Fruit fly (Drosophila melanogaster) whole organism, prepupa: Measurements from ENCODE around the gene ND-15.

ENCODE experiments used
- Blimp-1 ChIP-seq: fragments of 200-800 bp; sonication (Bioruptor generic); optimal IDR thresholded peaks from 3 replicates; lab custom pipeline; 2017; ENCODE audit warnings: missing biosample characterization, missing genetic modification characterization, mild to moderate bottlenecking, moderate library complexity, missing genetic modification reagents
- CG10631 ChIP-seq: fragments of 200-800 bp; sonication (Bioruptor generic); optimal IDR thresholded peaks from 2 replicates; lab custom pipeline; 2016; ENCODE audit warnings: missing biosample characterization, missing genetic modification characterization
- CG10669 ChIP-seq: fragments of 200-800 bp; sonication (Bioruptor generic); optimal IDR thresholded peaks from 3 replicates; lab custom pipeline; 2018; ENCODE audit warnings: missing biosample characterization, mild to moderate bottlenecking, missing genetic modification characterization, moderate library complexity
- CG11294 ChIP-seq: fragments of 200-800 bp; sonication (Bioruptor generic); IDR thresholded peaks from 2 replicates; pipeline ENCODE4 v1.3.6; 2022; ENCODE audit warnings: missing biosample characterization, missing genetic modification characterization
- CG11762 ChIP-seq: fragments of 200-800 bp; sonication (Bioruptor generic); optimal IDR thresholded peaks from 3 replicates; lab custom pipeline; 2016; ENCODE audit warnings: missing biosample characterization, missing genetic modification characterization; ENCODE audit not compliant: insufficient read depth
- CG11902 ChIP-seq: fragments of 200-800 bp; sonication (Bioruptor generic); optimal IDR thresholded peaks from 3 replicates; lab custom pipeline; 2016; ENCODE audit warnings: missing biosample characterization, missing genetic modification characterization
- CG15336 ChIP-seq: fragments of 200-800 bp; sonication (Bioruptor generic); IDR thresholded peaks from 2 replicates; pipeline ENCODE4 v1.3.6; 2022; ENCODE audit warnings: missing biosample characterization, missing genetic modification characterization
- CG1621 ChIP-seq: fragments of 200-800 bp; sonication (Bioruptor generic); optimal IDR thresholded peaks from 3 replicates; lab custom pipeline; 2018; ENCODE audit warnings: missing biosample characterization, mild to moderate bottlenecking, missing genetic modification characterization
- CG16779 ChIP-seq: fragments of 200-800 bp; sonication (Bioruptor generic); optimal IDR thresholded peaks from 3 replicates; lab custom pipeline; 2017; ENCODE audit warnings: missing biosample characterization, mild to moderate bottlenecking, missing genetic modification characterization
- CG3032 ChIP-seq: fragments of 200-800 bp; optimal IDR thresholded peaks from 2 replicates; lab custom pipeline; 2019; ENCODE audit warnings: missing biosample characterization, mild to moderate bottlenecking, missing genetic modification characterization, moderate library complexity
- CG31627 ChIP-seq: fragments of 200-800 bp; sonication (Bioruptor generic); optimal IDR thresholded peaks from 3 replicates; lab custom pipeline; 2016; ENCODE audit warnings: missing biosample characterization, missing genetic modification characterization
- CG32006 ChIP-seq: fragments of 200-800 bp; sonication (Bioruptor generic); optimal IDR thresholded peaks from 3 replicates; lab custom pipeline; 2017; ENCODE audit warnings: missing biosample characterization, mild to moderate bottlenecking, missing genetic modification characterization
- CG34406 ChIP-seq: fragments of 200-800 bp; sonication (Bioruptor generic); optimal IDR thresholded peaks from 3 replicates; lab custom pipeline; 2016; ENCODE audit warnings: missing biosample characterization, missing genetic modification characterization
- CG3919 ChIP-seq: fragments of 200-800 bp; sonication (Bioruptor generic); optimal IDR thresholded peaks from 3 replicates; lab custom pipeline; 2016; ENCODE audit warnings: missing biosample characterization, missing genetic modification characterization
- CG6163 ChIP-seq: fragments of 200-800 bp; sonication (Bioruptor generic); IDR thresholded peaks from 3 replicates; pipeline ENCODE4 v1.3.6; 2022; ENCODE audit warnings: missing biosample characterization, missing genetic modification characterization
- CG6792 ChIP-seq: fragments of 200-800 bp; sonication (Bioruptor generic); optimal IDR thresholded peaks from 3 replicates; lab custom pipeline; 2016; ENCODE audit warnings: missing biosample characterization, missing genetic modification characterization
- CG6808 ChIP-seq: fragments of 200-800 bp; sonication (Bioruptor generic); optimal IDR thresholded peaks from 3 replicates; lab custom pipeline; 2017; ENCODE audit warnings: missing biosample characterization, missing genetic modification characterization, mild to moderate bottlenecking, moderate library complexity, missing genetic modification reagents
- CG7368 ChIP-seq: fragments of 200-800 bp; sonication (Bioruptor generic); optimal IDR thresholded peaks from 3 replicates; lab custom pipeline; 2016; ENCODE audit warnings: missing biosample characterization, missing genetic modification characterization
- CG8119 ChIP-seq: fragments of 200-800 bp; sonication (Bioruptor generic); IDR thresholded peaks from 3 replicates; pipeline ENCODE4 v1.3.6; 2022; ENCODE audit warnings: missing biosample characterization, missing genetic modification characterization
- CG8319 ChIP-seq: fragments of 200-800 bp; sonication (Bioruptor generic); optimal IDR thresholded peaks from 3 replicates; lab custom pipeline; 2016; ENCODE audit warnings: missing biosample characterization, missing genetic modification characterization
- CG8632 ChIP-seq: fragments of 200-800 bp; sonication (Bioruptor generic); optimal IDR thresholded peaks from 3 replicates; lab custom pipeline; 2016; ENCODE audit warnings: missing biosample characterization, missing genetic modification characterization
- Eip75B ChIP-seq: fragments of 200-800 bp; sonication (Bioruptor generic); optimal IDR thresholded peaks from 3 replicates; lab custom pipeline; 2016; ENCODE audit warnings: missing biosample characterization, missing genetic modification characterization
- Eip78C ChIP-seq: fragments of 200-800 bp; sonication (Bioruptor generic); peaks from one replicate; lab custom pipeline; 2016; ENCODE audit warnings: missing biosample characterization, missing genetic modification characterization
- Ets21C ChIP-seq: fragments of 200-800 bp; sonication (Bioruptor generic); optimal IDR thresholded peaks from 3 replicates; lab custom pipeline; 2016; ENCODE audit warnings: missing biosample characterization, missing genetic modification characterization
- Ets96B ChIP-seq: fragments of 200-800 bp; optimal IDR thresholded peaks from 2 replicates; lab custom pipeline; 2019; ENCODE audit warnings: missing biosample characterization, mild to moderate bottlenecking, missing genetic modification characterization, moderate library complexity
- Hr38 ChIP-seq: sonication (Bioruptor generic); optimal IDR thresholded peaks from 2 replicates; lab custom pipeline; 2016; ENCODE audit warnings: missing biosample characterization, missing genetic modification characterization
- Hr39 ChIP-seq: fragments of 200-800 bp; sonication (Bioruptor generic); optimal IDR thresholded peaks from 2 replicates; lab custom pipeline; 2016; ENCODE audit warnings: missing biosample characterization, missing genetic modification characterization
- Hr4 ChIP-seq: fragments of 200-800 bp; sonication (Bioruptor generic); optimal IDR thresholded peaks from 3 replicates; lab custom pipeline; 2016; ENCODE audit warnings: missing biosample characterization, missing genetic modification characterization
- Met ChIP-seq: fragments of 200-800 bp; sonication (Bioruptor generic); optimal IDR thresholded peaks from 3 replicates; lab custom pipeline; 2016; ENCODE audit warnings: missing biosample characterization, missing genetic modification characterization
- OdsH ChIP-seq: fragments of 200-800 bp; sonication (Bioruptor generic); optimal IDR thresholded peaks from 3 replicates; lab custom pipeline; 2016; ENCODE audit warnings: missing biosample characterization, missing genetic modification characterization
- Smox ChIP-seq: fragments of 200-800 bp; sonication (Bioruptor generic); optimal IDR thresholded peaks from 3 replicates; lab custom pipeline; 2016; ENCODE audit warnings: missing biosample characterization, missing genetic modification characterization
- Sox102F ChIP-seq: fragments of 200-800 bp; sonication (Bioruptor generic); optimal IDR thresholded peaks from 2 replicates; lab custom pipeline; 2016; ENCODE audit warnings: missing biosample characterization, mild to moderate bottlenecking, missing genetic modification characterization
- Sox15 ChIP-seq: fragments of 200-800 bp; sonication (Bioruptor generic); optimal IDR thresholded peaks from 3 replicates; lab custom pipeline; 2016; ENCODE audit warnings: missing biosample characterization, missing genetic modification characterization
- achi ChIP-seq: fragments of 200-800 bp; sonication (Bioruptor generic); optimal IDR thresholded peaks from 3 replicates; lab custom pipeline; 2016; ENCODE audit warnings: missing biosample characterization, missing genetic modification characterization
- acj6 ChIP-seq: fragments of 200-800 bp; sonication (Bioruptor generic); optimal IDR thresholded peaks from 3 replicates; lab custom pipeline; 2016; ENCODE audit warnings: missing biosample characterization, missing genetic modification characterization
- dsx ChIP-seq: fragments of 200-800 bp; optimal IDR thresholded peaks from 3 replicates; lab custom pipeline; 2019; ENCODE audit warnings: missing biosample characterization, mild to moderate bottlenecking, missing genetic modification characterization, moderate library complexity; ENCODE audit not compliant: poor library complexity, severe bottlenecking
- eg ChIP-seq: fragments of 200-800 bp; sonication (Bioruptor generic); IDR thresholded peaks from 3 replicates; pipeline ENCODE4 v1.3.6; 2022; ENCODE audit warnings: missing biosample characterization, missing genetic modification characterization
- esn ChIP-seq: fragments of 200-800 bp; sonication (Bioruptor generic); optimal IDR thresholded peaks from 2 replicates; lab custom pipeline; 2016; ENCODE audit warnings: missing biosample characterization, mild to moderate bottlenecking, missing genetic modification characterization, moderate library complexity
- fd59A ChIP-seq: fragments of 200-800 bp; sonication (Bioruptor generic); optimal IDR thresholded peaks from 2 replicates; lab custom pipeline; 2017; ENCODE audit warnings: missing biosample characterization, mild to moderate bottlenecking, missing genetic modification characterization, missing genetic modification reagents
- fkh ChIP-seq: fragments of 200-800 bp; sonication (Bioruptor generic); optimal IDR thresholded peaks from 3 replicates; lab custom pipeline; 2017; ENCODE audit warnings: missing biosample characterization, mild to moderate bottlenecking, missing genetic modification characterization, moderate library complexity
- net ChIP-seq: fragments of 200-800 bp; sonication (Bioruptor generic); optimal IDR thresholded peaks from 3 replicates; lab custom pipeline; 2016; ENCODE audit warnings: missing biosample characterization, missing genetic modification characterization
- pdm3 ChIP-seq: fragments of 200-800 bp; sonication (Bioruptor generic); optimal IDR thresholded peaks from 3 replicates; lab custom pipeline; 2016; ENCODE audit warnings: missing biosample characterization, missing genetic modification characterization
- spab ChIP-seq: fragments of 200-800 bp; sonication (Bioruptor generic); optimal IDR thresholded peaks from 2 replicates; lab custom pipeline; 2017; ENCODE audit warnings: missing biosample characterization, mild to moderate bottlenecking, missing genetic modification characterization, missing genetic modification reagents
- svp ChIP-seq: fragments of 200-800 bp; sonication (Bioruptor generic); peaks from one replicate; lab custom pipeline; 2016; ENCODE audit warnings: missing biosample characterization, missing genetic modification characterization
- topi ChIP-seq: fragments of 200-800 bp; sonication (Bioruptor generic); optimal IDR thresholded peaks from 3 replicates; lab custom pipeline; 2016; ENCODE audit warnings: missing biosample characterization, missing genetic modification characterization
- vri ChIP-seq: fragments of 200-800 bp; sonication (Bioruptor generic); optimal IDR thresholded peaks from 3 replicates; lab custom pipeline; 2016; ENCODE audit warnings: missing biosample characterization, mild to moderate bottlenecking, missing genetic modification characterization

Gene ND-15

DNA sequence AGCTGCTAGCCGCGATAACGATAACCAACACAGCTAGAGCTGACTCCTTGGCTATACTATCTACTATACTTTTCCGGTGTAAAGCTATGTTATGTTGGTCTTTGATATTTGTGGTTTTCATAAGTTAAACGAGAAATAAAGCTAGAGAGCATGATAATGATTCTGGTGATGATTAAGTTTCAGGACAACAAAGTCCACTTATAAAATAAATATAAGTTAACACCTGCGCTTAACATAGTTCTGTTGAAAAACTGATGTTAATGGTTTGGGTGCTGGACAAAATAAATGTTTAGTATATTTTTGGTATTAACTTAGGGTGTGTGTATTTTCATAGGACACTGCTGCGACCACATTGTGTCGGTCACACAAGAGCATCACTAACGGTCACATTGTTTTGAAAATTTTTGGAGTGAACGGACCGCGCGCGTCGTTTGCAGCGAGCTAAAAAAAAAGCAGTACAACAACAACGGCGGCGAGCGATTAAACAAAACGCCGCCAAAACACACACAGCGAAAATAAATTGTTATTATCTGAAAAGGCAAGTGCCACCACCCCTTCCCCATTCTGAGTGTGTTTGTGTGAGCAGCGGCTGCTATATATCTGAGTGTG lies 44.2 kb downstream of the ND-15 start, which contains the start of the genes CG33635 and spen (continued):
- TF ChIP-seq CG1621 (tag; lab: Kevin White, UChicago): peak; percentile 52
- TF ChIP-seq acj6 (GFP tag; lab: Kevin White, UChicago): no peak
- TF ChIP-seq CG6163: no peak
- no peak for TF ChIP-seq fd59A (GFP tag; lab: Kevin White, UChicago)
- no peak for TF ChIP-seq CG34406 (GFP tag; lab: Kevin White, UChicago)
- no peak for TF ChIP-seq CG8119 (GFP tag; lab: Robert Waterston, UW)
- no peak for TF ChIP-seq eg (GFP tag; lab: Robert Waterston, UW)
- peak; percentile 76 for TF ChIP-seq fkh (GFP tag; lab: Kevin White, UChicago)
- no peak for TF ChIP-seq CG10669 (GFP tag; lab: Kevin White, UChicago)
- no peak for TF ChIP-seq Ets21C (GFP tag; lab: Kevin White, UChicago)
- no peak for TF ChIP-seq CG31627 (GFP tag; lab: Kevin White, UChicago)
- no peak for TF ChIP-seq CG32006 (GFP tag; lab: Kevin White, UChicago)
- peak; percentile 59 for TF ChIP-seq CG3919
- TF ChIP-seq CG11294 (GFP tag; lab: Robert Waterston, UW): no peak
- no peak for TF ChIP-seq pdm3 (GFP tag; lab: Kevin White, UChicago)
- no peak for TF ChIP-seq CG8319 (GFP tag; lab: Kevin White, UChicago)
- peak; percentile 35 for TF ChIP-seq topi
- TF ChIP-seq Ets96B: peak; percentile 37
- TF ChIP-seq Hr4 (GFP tag; lab: Kevin White, UChicago): no peak
- TF ChIP-seq Met (GFP tag; lab: Kevin White, UChicago): no peak
- TF ChIP-seq CG7368: peak; percentile 1
- no peak for TF ChIP-seq spab
- no peak for TF ChIP-seq Hr39
- TF ChIP-seq CG16779 (tag; lab: Kevin White, UChicago): peak; percentile 53
- no peak for TF ChIP-seq Blimp-1 (GFP tag; lab: Kevin White, UChicago)

DNA sequence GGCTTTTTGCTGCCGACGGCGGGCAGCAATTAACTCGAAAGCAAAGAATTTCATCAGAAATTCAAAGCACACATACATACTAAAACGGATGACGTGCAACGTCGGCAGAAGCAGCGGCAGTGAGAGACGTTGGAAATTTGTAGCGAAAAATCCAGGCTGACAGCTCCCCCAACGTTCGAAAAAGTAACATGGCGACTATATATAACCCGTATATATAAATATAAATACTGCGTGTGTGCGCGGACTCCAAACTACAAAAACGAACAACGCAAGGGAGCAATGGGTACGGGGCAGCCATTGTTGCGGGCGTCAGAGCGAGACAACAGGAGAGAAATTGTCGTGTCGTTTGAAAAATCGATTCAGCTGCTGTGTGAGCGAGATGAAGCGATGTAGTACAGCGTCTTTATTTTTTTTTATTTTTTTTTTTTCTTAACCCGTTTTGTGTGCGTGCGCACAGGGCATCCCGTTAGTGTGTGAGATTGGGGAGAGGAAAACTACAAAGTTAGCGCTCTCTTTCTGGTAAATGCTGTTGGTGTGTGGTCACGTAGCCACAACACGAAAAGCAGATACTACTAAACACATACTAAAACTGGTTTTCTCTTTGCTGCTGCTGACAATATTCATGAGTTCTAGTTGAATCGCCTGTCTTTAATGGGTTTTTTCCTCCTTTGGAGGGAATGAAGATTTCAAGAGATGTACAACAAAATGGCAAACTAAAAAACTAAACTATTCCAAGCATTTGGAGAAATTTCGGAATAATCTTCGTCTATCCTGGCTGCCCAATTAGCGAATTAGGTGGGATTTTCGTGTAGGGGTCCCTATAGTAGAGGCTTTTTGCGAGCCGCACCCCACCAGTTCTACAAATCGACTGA lies 46.3 kb downstream of the ND-15 start:
- TF ChIP-seq CG3032 (peak; percentile 69), CG8119 (GFP tag; lab: Robert Waterston, UW) (no peak), eg (GFP tag; lab: Robert Waterston, UW) (no peak), achi (GFP tag; lab: Kevin White, UChicago) (peak; percentile 67), Eip75B (GFP tag; lab: Kevin White, UChicago) (peak; percentile 88), CG6808 (GFP tag; lab: Kevin White, UChicago) (peak; percentile 85), Sox102F (GFP tag; lab: Kevin White, UChicago) (peak; percentile 83), CG3919 (peak; percentile 74), svp (GFP tag; lab: Kevin White, UChicago) (peak; percentile 88), CG6792 (GFP tag; lab: Kevin White, UChicago) (peak; percentile 41), Ets96B (peak; percentile 76), OdsH (GFP tag; lab: Kevin White, UChicago) (peak; percentile 85), Sox15 (GFP tag; lab: Kevin White, UChicago) (no peak), CG10631 (GFP tag; lab: Kevin White, UChicago) (peak; percentile 70), CG31627 (GFP tag; lab: Kevin White, UChicago) (peak; percentile 2), net (GFP tag; lab: Kevin White, UChicago) (peak; percentile 87), CG11294 (GFP tag; lab: Robert Waterston, UW) (no peak), CG8632 (GFP tag; lab: Kevin White, UChicago) (peak; percentile 74), fd59A (GFP tag; lab: Kevin White, UChicago) (peak; percentile 85), vri (GFP tag; lab: Kevin White, UChicago) (peak; percentile 91), CG15336 (GFP tag; lab: Robert Waterston, UW) (no peak), topi (peak; percentile 52), CG34406 (GFP tag; lab: Kevin White, UChicago) (peak; percentile 54), Smox (GFP tag; lab: Kevin White, UChicago) (peak; percentile 29), CG7368 (peak; percentile 22), esn (GFP tag; lab: Kevin White, UChicago) (peak; percentile 52), dsx (GFP tag; lab: Kevin White, UChicago) (peak; percentile 85), CG11902 (no peak), Ets21C (GFP tag; lab: Kevin White, UChicago) (no peak), CG10669 (GFP tag; lab: Kevin White, UChicago) (peak; percentile 70), Eip78C (GFP tag; lab: Kevin White, UChicago) (peak; percentile 88), Hr38 (GFP tag; lab: Kevin White, UChicago) (no peak), CG11762 (GFP tag; lab: Kevin White, UChicago) (peak; percentile 44), Hr4 (GFP tag; lab: Kevin White, UChicago) (peak; percentile 57)
